Fruit fly (Drosophila melanogaster) whole organism, embryonic: ENCODE results near the gene Rab5.

Experiments used
- ATbp ChIP-seq: fragments of 200-800 bp; sonication (Bioruptor generic); optimal IDR thresholded peaks from 2 replicates; lab custom pipeline; 2017; ENCODE audit warnings: missing biosample characterization, mild to moderate bottlenecking, missing genetic modification characterization, missing genetic modification reagents
- Ada2b ChIP-seq: fragments of 200-800 bp; sonication (Bioruptor generic); IDR thresholded peaks from 2 replicates; pipeline ENCODE4 v1.3.6; 2022; ENCODE audit warnings: missing biosample characterization, missing genetic modification characterization
- Atf-2 ChIP-seq: fragments of 200-800 bp; sonication (Bioruptor generic); optimal IDR thresholded peaks from 2 replicates; lab custom pipeline; 2016; ENCODE audit warnings: missing biosample characterization, missing genetic modification characterization
- Bgb ChIP-seq: fragments of 200-800 bp; sonication (Bioruptor generic); IDR thresholded peaks from 2 replicates; pipeline ENCODE4 v1.3.6; 2022; ENCODE audit warnings: missing biosample characterization, missing genetic modification characterization; ENCODE audit not compliant: partially characterized antibody
- CG12071 ChIP-seq: fragments of 200-800 bp; sonication (Bioruptor generic); optimal IDR thresholded peaks from 3 replicates; lab custom pipeline; 2018; ENCODE audit warnings: missing biosample characterization, mild to moderate bottlenecking, missing genetic modification characterization
- CG12659 ChIP-seq: fragments of 200-800 bp; sonication (Bioruptor generic); optimal IDR thresholded peaks from 3 replicates; lab custom pipeline; 2017; ENCODE audit warnings: mild to moderate bottlenecking, missing biosample characterization, missing genetic modification reagents, missing genetic modification characterization
- CG12744 ChIP-seq: fragments of 200-800 bp; sonication (Bioruptor generic); optimal IDR thresholded peaks from 2 replicates; lab custom pipeline; 2016; ENCODE audit warnings: missing biosample characterization, missing genetic modification characterization
- CG13775 ChIP-seq: fragments of 200-800 bp; sonication (Bioruptor generic); optimal IDR thresholded peaks from 3 replicates; lab custom pipeline; 2017; ENCODE audit warnings: missing biosample characterization, mild to moderate bottlenecking, missing genetic modification characterization
- CG14965 ChIP-seq: fragments of 200-800 bp; sonication (Bioruptor generic); optimal IDR thresholded peaks from 2 replicates; lab custom pipeline; 2016; ENCODE audit warnings: missing biosample characterization, missing genetic modification characterization, borderline replicate concordance
- CG17912 ChIP-seq: fragments of 200-800 bp; sonication (Bioruptor generic); optimal IDR thresholded peaks from 2 replicates; lab custom pipeline; 2018; ENCODE audit warnings: missing biosample characterization, mild to moderate bottlenecking, missing genetic modification characterization
- CG2116 ChIP-seq: fragments of 200-800 bp; sonication (Bioruptor generic); optimal IDR thresholded peaks from 3 replicates; lab custom pipeline; 2018; ENCODE audit warnings: missing biosample characterization, mild to moderate bottlenecking, missing genetic modification characterization
- CG2889 ChIP-seq: fragments of 200-800 bp; sonication (Bioruptor generic); IDR thresholded peaks from 3 replicates; pipeline ENCODE4 v1.3.6; 2022; ENCODE audit warnings: missing biosample characterization, missing genetic modification characterization
- CG31388 ChIP-seq: fragments of 200-800 bp; sonication (Bioruptor generic); optimal IDR thresholded peaks from 2 replicates; lab custom pipeline; 2016; ENCODE audit warnings: missing biosample characterization, missing genetic modification characterization
- CG3163 ChIP-seq: fragments of 200-800 bp; sonication (Bioruptor generic); optimal IDR thresholded peaks from 3 replicates; lab custom pipeline; 2016; ENCODE audit warnings: missing biosample characterization, missing genetic modification characterization
- CG32767 ChIP-seq: fragments of 200-800 bp; sonication (Bioruptor generic); IDR thresholded peaks from 2 replicates; pipeline ENCODE4 v1.3.6; 2022; ENCODE audit warnings: missing biosample characterization, missing genetic modification characterization
- CG3407 ChIP-seq: fragments of 200-800 bp; sonication (Bioruptor generic); optimal IDR thresholded peaks from 2 replicates; lab custom pipeline; 2018; ENCODE audit warnings: missing biosample characterization, mild to moderate bottlenecking, missing genetic modification characterization
- CG4617 ChIP-seq: fragments of 200-800 bp; sonication (Bioruptor generic); optimal IDR thresholded peaks from 3 replicates; lab custom pipeline; 2016; ENCODE audit warnings: missing biosample characterization, missing genetic modification characterization, borderline replicate concordance
- CG6765 ChIP-seq: fragments of 200-800 bp; sonication (Bioruptor generic); optimal IDR thresholded peaks from 3 replicates; lab custom pipeline; 2017; ENCODE audit warnings: missing biosample characterization, mild to moderate bottlenecking, missing genetic modification characterization
- CG7839 ChIP-seq: fragments of 200-800 bp; sonication (Bioruptor generic); optimal IDR thresholded peaks from 3 replicates; lab custom pipeline; 2018; ENCODE audit warnings: missing biosample characterization, mild to moderate bottlenecking, missing genetic modification characterization, moderate library complexity
- CG9437 ChIP-seq: fragments of 200-800 bp; sonication (Bioruptor generic); optimal IDR thresholded peaks from 2 replicates; lab custom pipeline; 2018; ENCODE audit warnings: missing biosample characterization, mild to moderate bottlenecking, missing genetic modification characterization
- CG9609 ChIP-seq: fragments of 200-800 bp; sonication (Bioruptor generic); optimal IDR thresholded peaks from 3 replicates; lab custom pipeline; 2016; ENCODE audit warnings: missing biosample characterization, missing genetic modification characterization
- Chrac-16 ChIP-seq: fragments of 200-800 bp; sonication (Bioruptor generic); optimal IDR thresholded peaks from 3 replicates; lab custom pipeline; 2016; ENCODE audit warnings: missing biosample characterization, missing genetic modification characterization
- Dll ChIP-seq: fragments of 200-800 bp; sonication (Bioruptor generic); IDR thresholded peaks from 4 replicates; pipeline ENCODE4 v1.3.6; 2022; ENCODE audit warnings: missing biosample characterization, missing genetic modification characterization; ENCODE audit not compliant: partially characterized antibody
- HLH54F ChIP-seq: fragments of 200-800 bp; sonication (Bioruptor generic); optimal IDR thresholded peaks from 3 replicates; lab custom pipeline; 2016; ENCODE audit warnings: missing biosample characterization, missing genetic modification characterization
- HmgD ChIP-seq: fragments of 200-800 bp; sonication (Bioruptor generic); optimal IDR thresholded peaks from 3 replicates; lab custom pipeline; 2016; ENCODE audit warnings: missing biosample characterization, missing genetic modification characterization
- Kr ChIP-seq: fragments of 200-800 bp; sonication (Bioruptor generic); optimal IDR thresholded peaks from 2 replicates; lab custom pipeline; 2017; ENCODE audit warnings: missing biosample characterization, mild to moderate bottlenecking, missing genetic modification characterization
- Lim3 ChIP-seq: fragments of 200-800 bp; sonication (Bioruptor generic); IDR thresholded peaks from 2 replicates; pipeline ENCODE4 v1.3.6; 2022; ENCODE audit warnings: missing biosample characterization, missing genetic modification characterization
- NC2α ChIP-seq: fragments of 200-800 bp; sonication (Bioruptor generic); optimal IDR thresholded peaks from 2 replicates; lab custom pipeline; 2016; ENCODE audit warnings: missing biosample characterization, missing genetic modification characterization
- Sry-δ ChIP-seq: fragments of 200-800 bp; sonication (Bioruptor generic); optimal IDR thresholded peaks from 2 replicates; lab custom pipeline; 2016; ENCODE audit warnings: missing biosample characterization, missing genetic modification characterization
- al ChIP-seq: fragments of 200-800 bp; sonication (Bioruptor generic); IDR thresholded peaks from 2 replicates; pipeline ENCODE4 v1.3.6; 2022; ENCODE audit warnings: missing biosample characterization, missing genetic modification characterization
- az2 ChIP-seq: fragments of 200-800 bp; sonication (Bioruptor generic); optimal IDR thresholded peaks from 3 replicates; lab custom pipeline; 2016; ENCODE audit warnings: missing biosample characterization, missing genetic modification characterization
- bbx ChIP-seq: fragments of 200-800 bp; sonication (Bioruptor generic); IDR thresholded peaks from 2 replicates; pipeline ENCODE4 v1.3.6; 2022; ENCODE audit warnings: missing biosample characterization, missing genetic modification characterization; ENCODE audit not compliant: partially characterized antibody
- da ChIP-seq: fragments of 200-800 bp; sonication (Bioruptor generic); optimal IDR thresholded peaks from 2 replicates; lab custom pipeline; 2016; ENCODE audit warnings: missing biosample characterization, missing genetic modification characterization
- ewg ChIP-seq: fragments of 200-800 bp; sonication (Bioruptor generic); optimal IDR thresholded peaks from 3 replicates; lab custom pipeline; 2017; ENCODE audit warnings: mild to moderate bottlenecking, missing biosample characterization, missing genetic modification reagents, missing genetic modification characterization
- fd102C ChIP-seq: fragments of 200-800 bp; sonication (Bioruptor generic); optimal IDR thresholded peaks from 2 replicates; lab custom pipeline; 2018; ENCODE audit warnings: missing biosample characterization, mild to moderate bottlenecking, missing genetic modification characterization, moderate library complexity
- kah ChIP-seq: fragments of 200-800 bp; sonication (Bioruptor generic); optimal IDR thresholded peaks from 2 replicates; lab custom pipeline; 2018; ENCODE audit warnings: missing biosample characterization, mild to moderate bottlenecking, missing genetic modification characterization
- ken ChIP-seq: fragments of 200-800 bp; sonication (Bioruptor generic); IDR thresholded peaks from 3 replicates; pipeline ENCODE4 v1.3.6; 2022; ENCODE audit warnings: missing biosample characterization, missing genetic modification characterization
- lilli ChIP-seq: fragments of 200-800 bp; sonication (Bioruptor generic); optimal IDR thresholded peaks from 3 replicates; lab custom pipeline; 2016; ENCODE audit warnings: missing biosample characterization, missing genetic modification characterization
- lola ChIP-seq, 3 experiments: fragments of >200 bp in 2 of 3; fragments of 200-800 bp in 1 of 3; sonication (Bioruptor generic) in 1 of 3; optimal IDR thresholded peaks; 2 replicates each; lab custom pipeline; 2017 to 2019; ENCODE audit warnings: missing biosample characterization in 3 of 3, missing genetic modification characterization in 3 of 3, mild to moderate bottlenecking in 1 of 3, moderate library complexity in 1 of 3
- mirr ChIP-seq: fragments of 200-800 bp; sonication (Bioruptor generic); optimal IDR thresholded peaks from 3 replicates; lab custom pipeline; 2018; ENCODE audit warnings: missing biosample characterization, mild to moderate bottlenecking, missing genetic modification characterization
- rib ChIP-seq: fragments of 200-800 bp; sonication (Bioruptor generic); IDR thresholded peaks from 2 replicates; pipeline ENCODE4 v1.3.6; 2022; ENCODE audit warnings: missing biosample characterization, missing genetic modification characterization
- stwl ChIP-seq: fragments of 200-800 bp; sonication (Bioruptor generic); optimal IDR thresholded peaks from 3 replicates; lab custom pipeline; 2018; ENCODE audit warnings: missing biosample characterization, mild to moderate bottlenecking, missing genetic modification characterization, moderate library complexity
- sug ChIP-seq: fragments of 200-800 bp; optimal IDR thresholded peaks from 2 replicates; lab custom pipeline; 2019; ENCODE audit warnings: missing biosample characterization, mild to moderate bottlenecking, missing genetic modification characterization, moderate library complexity
- tgo ChIP-seq: fragments of 200-800 bp; sonication (Bioruptor generic); IDR thresholded peaks from 3 replicates; pipeline ENCODE4 v1.3.6; 2022; ENCODE audit warnings: missing biosample characterization, missing genetic modification characterization
- tio ChIP-seq: fragments of 200-800 bp; sonication (Bioruptor generic); optimal IDR thresholded peaks from 2 replicates; lab custom pipeline; 2017; ENCODE audit warnings: missing biosample characterization, missing genetic modification characterization, inconsistent platforms
- vnd ChIP-seq: fragments of 200-800 bp; sonication (Bioruptor generic); IDR thresholded peaks from 3 replicates; pipeline ENCODE4 v1.3.6; 2022; ENCODE audit warnings: missing biosample characterization, missing genetic modification characterization; ENCODE audit not compliant: partially characterized antibody
- zfh2 ChIP-seq: fragments of 200-800 bp; sonication (Bioruptor generic); optimal IDR thresholded peaks from 2 replicates; lab custom pipeline; 2016; ENCODE audit warnings: missing biosample characterization, missing genetic modification characterization

Rab5 gene

DNA sequence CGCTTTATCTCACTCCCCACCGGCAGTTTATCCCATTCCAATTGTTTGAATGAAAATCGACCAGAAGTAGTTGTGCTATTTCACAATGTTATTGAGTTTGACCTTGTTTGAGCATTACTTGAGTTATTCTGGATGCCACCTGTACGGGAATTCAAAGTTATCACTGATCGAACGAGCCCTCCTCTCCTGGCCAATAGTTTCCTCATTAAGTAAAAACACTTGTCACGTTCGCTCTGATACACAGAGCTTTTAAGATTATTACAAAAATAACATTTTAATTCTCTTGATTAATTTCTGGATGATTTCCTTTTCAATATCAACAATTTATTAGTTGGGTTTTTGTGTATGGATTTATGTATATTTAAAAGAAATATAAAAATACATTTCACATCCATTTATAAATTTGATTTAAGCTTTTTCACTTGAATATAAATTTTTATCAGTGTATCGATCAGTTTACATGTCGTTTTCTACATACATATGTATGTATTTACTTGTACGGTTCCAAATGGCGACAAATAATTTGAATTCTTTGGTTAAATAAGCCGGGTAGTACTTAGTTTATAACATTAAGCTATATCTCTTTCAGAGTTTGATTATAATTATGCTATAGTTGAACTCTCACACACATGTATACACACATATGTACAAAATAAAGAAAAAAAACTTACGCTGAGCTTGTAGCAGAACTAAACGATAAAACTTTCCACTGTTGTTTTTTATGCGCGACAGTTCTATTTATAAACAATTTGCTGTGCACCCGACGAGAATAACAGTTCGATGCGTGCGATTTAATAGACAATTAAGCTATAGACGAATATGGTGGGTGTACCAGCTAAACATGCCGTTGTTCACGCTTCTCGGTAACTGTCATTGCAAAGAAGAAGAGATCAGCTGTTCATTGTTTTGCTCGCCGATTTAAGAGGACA is 9.0 kb upstream of the Rab5 start, which contains the start of the genes CG3609 and CG15390 (continued):
- TF ChIP-seq HmgD (GFP tag; lab: Kevin White, UChicago) (peak; percentile 92), CG14965 (GFP tag; lab: Kevin White, UChicago) (peak; percentile 65), tio (GFP tag; lab: Kevin White, UChicago) (peak; percentile 23), vnd (no peak), CG9609 (GFP tag; lab: Kevin White, UChicago) (peak; percentile 87), fd102C (GFP tag; lab: Kevin White, UChicago) (no peak), ATbp (peak; percentile 62), Atf-2 (GFP tag; lab: Kevin White, UChicago) (peak; percentile 80), CG6765 (GFP tag; lab: Kevin White, UChicago) (no peak), CG2889 (GFP tag; lab: Robert Waterston, UW) (peak; percentile 50; the same call in 1 of the 3 replicates), tgo (GFP tag; lab: Robert Waterston, UW) (peak; percentile 64), Ada2b (GFP tag; lab: Robert Waterston, UW) (peak; percentile 74), lola (GFP tag; optimal IDR thresholded peaks at IDR 0.05; lab: Kevin White, UChicago) (peak in 1 of 3 experiments; percentile 46), al (peak; percentile 82), bbx (GFP tag; lab: Robert Waterston, UW) (peak; percentile 40; the same call in 1 of the 2 replicates), NC2α (GFP tag; lab: Kevin White, UChicago) (peak; percentile 51), lilli (peak; percentile 96), Lim3 (no peak), CG12071 (peak; percentile 77), CG9437 (GFP tag; lab: Kevin White, UChicago) (peak; percentile 56), Kr (GFP tag; lab: Kevin White, UChicago) (no peak), CG7839 (tag; lab: Kevin White, UChicago) (peak; percentile 64), mirr (GFP tag; lab: Kevin White, UChicago) (peak; percentile 92), Dll (GFP tag; lab: Robert Waterston, UW) (no peak; the same call in 3 of the 4 replicates), CG12744 (GFP tag; lab: Kevin White, UChicago) (peak; percentile 86), CG2116 (GFP tag; lab: Kevin White, UChicago) (peak; percentile 46), CG12659 (GFP tag; lab: Kevin White, UChicago) (peak; percentile 75), zfh2 (GFP tag; lab: Kevin White, UChicago) (peak; percentile 94), CG3407 (GFP tag; lab: Kevin White, UChicago) (peak; percentile 41), CG4617 (GFP tag; lab: Kevin White, UChicago) (peak; percentile 85), HLH54F (GFP tag; lab: Kevin White, UChicago) (peak; percentile 93), kah (peak; percentile 6), CG17912 (GFP tag; lab: Kevin White, UChicago) (peak; percentile 78), CG3163 (peak; percentile 81), Bgb (peak; percentile 17; the same call in 1 of the 2 replicates), CG13775 (GFP tag; lab: Kevin White, UChicago) (peak; percentile 41), ken (GFP tag; lab: Robert Waterston, UW) (peak; percentile 88), CG32767 (GFP tag; lab: Robert Waterston, UW) (peak; percentile 62), CG31388 (GFP tag; lab: Kevin White, UChicago) (peak; percentile 76), sug (tag; lab: Kevin White, UChicago) (peak; percentile 85), rib (peak; percentile 90), az2 (GFP tag; lab: Kevin White, UChicago) (peak; percentile 99), da (GFP tag; lab: Kevin White, UChicago) (peak; percentile 44), stwl (tag; lab: Kevin White, UChicago) (peak; percentile 25), Chrac-16 (GFP tag; lab: Kevin White, UChicago) (peak; percentile 83), Sry-δ (peak; percentile 66), ewg (GFP tag; lab: Kevin White, UChicago) (peak; percentile 45)
